Worm (Caenorhabditis elegans): ENCODE results near the gene Y68A4A.13.

DNA sequence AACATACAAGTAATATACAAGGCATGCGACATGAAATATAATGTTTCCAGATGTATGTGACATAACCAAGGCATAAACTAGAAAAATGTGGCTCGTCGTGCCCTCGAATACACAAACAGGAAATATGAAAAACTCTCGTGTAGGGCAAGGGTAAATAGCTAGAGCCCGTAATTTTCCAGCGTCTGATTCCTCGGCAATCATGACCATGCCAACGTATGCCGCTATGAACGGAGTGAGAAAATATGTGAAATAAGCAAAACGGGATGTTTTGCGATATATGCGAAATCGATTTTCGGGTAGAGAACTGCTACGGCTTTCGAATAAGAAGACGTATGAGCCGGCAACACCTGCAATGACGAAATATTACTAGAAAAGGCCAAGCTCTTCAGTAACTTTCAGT, 17.4 kb upstream of the Y68A4A.13 start, which contains the start of gene scl-25:
- TF ChIP-seq flt-1 (GFP tag; IDR thresholded peaks at IDR 0.05) (no peak), ceh-13 (GFP tag; optimal IDR thresholded peaks at IDR 0.05) (no peak), hmg-4 (GFP tag; optimal IDR thresholded peaks at IDR 0.05) (no peak)

Measured in whole organism, early embryonic.